Worm (Caenorhabditis elegans) whole organism, young adult: ENCODE measurements around the gene F01F1.2.
A peak's percentile ranks its signal among the peaks of the same experiment; 100 is the strongest.

ENCODE experiments used
- B0019.2 ChIP-seq: fragments of 200-800 bp; sonication (Bioruptor generic); conservative IDR thresholded peaks from 2 replicates; pipeline ENCODE4 v1.3.6; 2022; ENCODE audit warnings: missing genetic modification reagents, missing genetic modification characterization, missing compliant biosample characterization
- B0336.3 ChIP-seq: fragments of 200-800 bp; sonication (Bioruptor generic); IDR thresholded peaks from 2 replicates; pipeline ENCODE4 v1.3.6; 2022; ENCODE audit warnings: missing genetic modification characterization, missing compliant biosample characterization
- F23B12.7 ChIP-seq: sonication (generic microtip); optimal IDR thresholded peaks from 2 replicates; lab custom pipeline; 2017; ENCODE audit warnings: missing genetic modification characterization, mild to moderate bottlenecking, missing compliant biosample characterization, antibody characterized with exemption, moderate library complexity; ENCODE audit not compliant: insufficient read depth
- F39B2.1 ChIP-seq: fragments of 200-800 bp; sonication (Bioruptor generic); IDR thresholded peaks from 2 replicates; pipeline ENCODE4 v1.3.6; 2022; ENCODE audit warnings: missing genetic modification reagents, missing genetic modification characterization, missing compliant biosample characterization
- F57C9.4 ChIP-seq: sonication (generic microtip); optimal IDR thresholded peaks from 2 replicates; lab custom pipeline; 2017; ENCODE audit warnings: mild to moderate bottlenecking, missing genetic modification characterization, missing compliant biosample characterization
- Y53F4B.3 ChIP-seq: fragments of 200-800 bp; sonication (Bioruptor generic); IDR thresholded peaks from 2 replicates; pipeline ENCODE4 v1.3.6; 2022; ENCODE audit warnings: missing genetic modification reagents, missing genetic modification characterization, missing compliant biosample characterization
- Y53G8AR.9 ChIP-seq: fragments of 200-800 bp; sonication (Bioruptor generic); conservative IDR thresholded peaks from 2 replicates; pipeline ENCODE4 v1.3.6; 2022; ENCODE audit warnings: missing genetic modification reagents, missing genetic modification characterization, missing compliant biosample characterization
- Y56A3A.18 ChIP-seq: fragments of 200-800 bp; sonication (Bioruptor generic); IDR thresholded peaks from 2 replicates; pipeline ENCODE4 v1.3.6; 2022; ENCODE audit warnings: missing genetic modification reagents, missing genetic modification characterization, missing compliant biosample characterization
- Y67H2A.10 ChIP-seq: fragments of 200-800 bp; sonication (Bioruptor generic); conservative IDR thresholded peaks from 2 replicates; pipeline ENCODE4 v1.3.6; 2022; ENCODE audit warnings: missing genetic modification reagents, missing genetic modification characterization, missing compliant biosample characterization
- Y95B8A.8 ChIP-seq: fragments of 200-800 bp; sonication (Bioruptor generic); IDR thresholded peaks from 2 replicates; pipeline ENCODE4 v1.3.6; 2022; ENCODE audit warnings: missing genetic modification reagents, missing genetic modification characterization, missing compliant biosample characterization
- ZK185.1 ChIP-seq: sonication (generic microtip); optimal IDR thresholded peaks from 2 replicates; lab custom pipeline; 2016; ENCODE audit warnings: mild to moderate bottlenecking, missing genetic modification characterization, missing compliant biosample characterization; ENCODE audit not compliant: poor library complexity, severe bottlenecking
- akir-1 ChIP-seq: fragments of 200-800 bp; sonication (Bioruptor generic); optimal IDR thresholded peaks from 2 replicates; lab custom pipeline; 2018; ENCODE audit warnings: mild to moderate bottlenecking, missing genetic modification characterization, moderate library complexity, missing compliant biosample characterization
- atf-7 ChIP-seq: sonication (generic microtip); optimal IDR thresholded peaks from 2 replicates; lab custom pipeline; 2017; ENCODE audit warnings: mild to moderate bottlenecking, missing genetic modification characterization, missing compliant biosample characterization
- attf-6 ChIP-seq: fragments of 200-800 bp; sonication (Bioruptor generic); IDR thresholded peaks from 2 replicates; pipeline ENCODE4 v1.3.6; 2022; ENCODE audit warnings: missing genetic modification reagents, missing genetic modification characterization, missing compliant biosample characterization
- cebp-2 ChIP-seq: fragments of 200-800 bp; sonication (Bioruptor generic); IDR thresholded peaks from 2 replicates; pipeline ENCODE4 v1.3.6; 2022; ENCODE audit warnings: missing genetic modification characterization, missing compliant biosample characterization
- ceh-40 ChIP-seq: fragments of 200-800 bp; sonication (Bioruptor generic); IDR thresholded peaks from 2 replicates; pipeline ENCODE4 v1.3.6; 2022; ENCODE audit warnings: missing genetic modification characterization, missing compliant biosample characterization
- ceh-58 ChIP-seq: fragments of 200-800 bp; sonication (Bioruptor generic); IDR thresholded peaks from 2 replicates; pipeline ENCODE4 v1.3.6; 2022; ENCODE audit warnings: missing genetic modification characterization, missing compliant biosample characterization
- ceh-79 ChIP-seq: sonication (generic microtip); optimal IDR thresholded peaks from 2 replicates; lab custom pipeline; 2017; ENCODE audit warnings: mild to moderate bottlenecking, missing genetic modification characterization, missing compliant biosample characterization
- ceh-91 ChIP-seq: fragments of 200-800 bp; sonication (Bioruptor generic); IDR thresholded peaks from 2 replicates; pipeline ENCODE4 v1.3.6; 2022; ENCODE audit warnings: missing genetic modification reagents, missing genetic modification characterization, missing compliant biosample characterization
- dox-1 ChIP-seq: fragments of 200-800 bp; sonication (Bioruptor generic); IDR thresholded peaks from 2 replicates; pipeline ENCODE4 v1.3.6; 2022; ENCODE audit warnings: missing genetic modification reagents, missing genetic modification characterization, missing compliant biosample characterization
- egrh-3 ChIP-seq: fragments of 200-800 bp; sonication (Bioruptor generic); IDR thresholded peaks from 2 replicates; pipeline ENCODE4 v1.3.6; 2022; ENCODE audit warnings: missing genetic modification reagents, missing genetic modification characterization, missing compliant biosample characterization
- ekl-4 ChIP-seq: fragments of 200-800 bp; sonication (Bioruptor generic); IDR thresholded peaks from 2 replicates; pipeline ENCODE4 v1.3.6; 2022; ENCODE audit warnings: missing genetic modification reagents, missing genetic modification characterization, missing compliant biosample characterization
- fkh-3 ChIP-seq: sonication (generic microtip); optimal IDR thresholded peaks from 2 replicates; lab custom pipeline; 2016; ENCODE audit warnings: mild to moderate bottlenecking, missing genetic modification characterization, missing compliant biosample characterization
- him-1 ChIP-seq: sonication (generic microtip); optimal IDR thresholded peaks from 2 replicates; lab custom pipeline; 2016; ENCODE audit warnings: missing genotype, missing genetic modification reagents, missing genetic modification characterization, missing compliant biosample characterization
- hrde-1 ChIP-seq: sonication (generic microtip); optimal IDR thresholded peaks from 2 replicates; lab custom pipeline; 2016; ENCODE audit warnings: missing genetic modification characterization, mild to moderate bottlenecking, missing compliant biosample characterization, moderate library complexity, missing genotype, missing genetic modification reagents, borderline replicate concordance
- lag-1 ChIP-seq: fragments of 200-800 bp; sonication (Bioruptor generic); IDR thresholded peaks from 2 replicates; pipeline ENCODE4 v1.3.6; 2022; ENCODE audit warnings: missing genetic modification reagents, missing genetic modification characterization, missing compliant biosample characterization
- lin-26 ChIP-seq: fragments of 200-800 bp; sonication (Bioruptor generic); IDR thresholded peaks from 2 replicates; pipeline ENCODE4 v1.3.6; 2022; ENCODE audit warnings: missing genetic modification reagents, missing genetic modification characterization, missing compliant biosample characterization
- lin-54 ChIP-seq: fragments of 200-800 bp; sonication (Bioruptor generic); optimal IDR thresholded peaks from 2 replicates; lab custom pipeline; 2018; ENCODE audit warnings: mild to moderate bottlenecking, missing genetic modification characterization, missing compliant biosample characterization
- lsl-1 ChIP-seq: fragments of 200-800 bp; sonication (Bioruptor generic); optimal IDR thresholded peaks from 2 replicates; lab custom pipeline; 2018; ENCODE audit warnings: mild to moderate bottlenecking, missing genetic modification characterization, moderate library complexity, missing compliant biosample characterization
- lsy-27 ChIP-seq: sonication (generic microtip); optimal IDR thresholded peaks from 2 replicates; lab custom pipeline; 2017; ENCODE audit warnings: missing genetic modification characterization, mild to moderate bottlenecking, missing compliant biosample characterization, antibody characterized with exemption, missing genotype, borderline replicate concordance; ENCODE audit not compliant: insufficient read depth
- madf-10 ChIP-seq: sonication (generic microtip); optimal IDR thresholded peaks from 2 replicates; lab custom pipeline; 2016; ENCODE audit warnings: mild to moderate bottlenecking, missing genetic modification characterization, missing compliant biosample characterization
- madf-3 ChIP-seq: fragments of 200-800 bp; sonication (Bioruptor generic); IDR thresholded peaks from 2 replicates; pipeline ENCODE4 v1.3.6; 2022; ENCODE audit warnings: missing genetic modification reagents, missing genetic modification characterization, missing compliant biosample characterization
- madf-8 ChIP-seq: fragments of 200-800 bp; sonication (Bioruptor generic); conservative IDR thresholded peaks from 2 replicates; pipeline ENCODE4 v1.3.6; 2022; ENCODE audit warnings: missing genetic modification reagents, missing genetic modification characterization, missing compliant biosample characterization
- mxl-1 ChIP-seq: sonication (generic microtip); optimal IDR thresholded peaks from 2 replicates; lab custom pipeline; 2016; ENCODE audit warnings: missing genetic modification characterization, missing compliant biosample characterization
- nfya-2 ChIP-seq: fragments of 200-800 bp; sonication (Bioruptor generic); IDR thresholded peaks from 2 replicates; pipeline ENCODE4 v1.3.6; 2022; ENCODE audit warnings: missing genetic modification reagents, missing genetic modification characterization, missing compliant biosample characterization
- nhr-179 ChIP-seq: sonication (generic microtip); optimal IDR thresholded peaks from 2 replicates; lab custom pipeline; 2016; ENCODE audit warnings: mild to moderate bottlenecking, missing genetic modification characterization, missing compliant biosample characterization
- nhr-80 ChIP-seq: sonication (generic microtip); optimal IDR thresholded peaks from 2 replicates; lab custom pipeline; 2016; ENCODE audit warnings: missing genetic modification characterization, missing compliant biosample characterization
- pbrm-1 ChIP-seq: fragments of 200-800 bp; sonication (Bioruptor generic); IDR thresholded peaks from 2 replicates; pipeline ENCODE4 v1.3.6; 2022; ENCODE audit warnings: missing genetic modification reagents, missing genetic modification characterization, missing compliant biosample characterization
- pha-4 ChIP-seq: fragments of 150-350 bp; sonication (generic microtip); optimal IDR thresholded peaks from 2 replicates; lab custom pipeline; 2014; ENCODE audit warnings: missing biosample characterization, missing genetic modification reagents, missing genetic modification characterization
- rpc-1 ChIP-seq, 2 experiments: fragments of 150-350 bp in 1 of 2; sonication (generic microtip) in 1 of 2; optimal IDR thresholded peaks; 2 replicates each; lab custom pipeline; 2014 to 2018; ENCODE audit warnings: missing biosample characterization in 1 of 2, missing genetic modification characterization in 1 of 2, missing genetic modification reagents in 1 of 2, missing genotype in 1 of 2
- sdz-38 ChIP-seq: sonication (generic microtip); optimal IDR thresholded peaks from 2 replicates; lab custom pipeline; 2016; ENCODE audit warnings: missing genotype, missing genetic modification characterization, missing compliant biosample characterization
- sea-2 ChIP-seq: fragments of 200-800 bp; sonication (Bioruptor generic); IDR thresholded peaks from 2 replicates; pipeline ENCODE4 v1.3.6; 2022; ENCODE audit warnings: missing genetic modification characterization, missing compliant biosample characterization
- snpc-3.4 ChIP-seq: sonication (generic microtip); optimal IDR thresholded peaks from 2 replicates; lab custom pipeline; 2017; ENCODE audit warnings: missing genetic modification characterization, mild to moderate bottlenecking, missing compliant biosample characterization, antibody characterized with exemption, moderate library complexity, missing genotype, missing genetic modification reagents
- snpc-4 ChIP-seq, 5 experiments: fragments of 150-350 bp in 1 of 5; sonication (generic microtip) in 4 of 5; optimal IDR thresholded peaks; 2 replicates each; lab custom pipeline; 2014 to 2018; ENCODE audit warnings: missing genetic modification characterization in 5 of 5, missing biosample characterization in 3 of 5, antibody characterized with exemption in 2 of 5, mild to moderate bottlenecking in 2 of 5, missing compliant biosample characterization in 2 of 5, missing genotype in 2 of 5, moderate library complexity in 2 of 5, missing genetic modification reagents in 1 of 5
- somi-1 ChIP-seq: fragments of 200-800 bp; sonication (Bioruptor generic); optimal IDR thresholded peaks from 2 replicates; lab custom pipeline; 2018; ENCODE audit warnings: mild to moderate bottlenecking, missing genetic modification characterization, missing compliant biosample characterization
- zim-3 ChIP-seq: sonication (generic microtip); optimal IDR thresholded peaks from 2 replicates; lab custom pipeline; 2017; ENCODE audit warnings: mild to moderate bottlenecking, missing genetic modification characterization, moderate library complexity, missing compliant biosample characterization
- ztf-22 ChIP-seq: fragments of 200-800 bp; sonication (Bioruptor generic); optimal IDR thresholded peaks from 2 replicates; lab custom pipeline; 2018; ENCODE audit warnings: mild to moderate bottlenecking, missing genetic modification characterization, moderate library complexity, missing compliant biosample characterization

Gene F01F1.2

DNA sequence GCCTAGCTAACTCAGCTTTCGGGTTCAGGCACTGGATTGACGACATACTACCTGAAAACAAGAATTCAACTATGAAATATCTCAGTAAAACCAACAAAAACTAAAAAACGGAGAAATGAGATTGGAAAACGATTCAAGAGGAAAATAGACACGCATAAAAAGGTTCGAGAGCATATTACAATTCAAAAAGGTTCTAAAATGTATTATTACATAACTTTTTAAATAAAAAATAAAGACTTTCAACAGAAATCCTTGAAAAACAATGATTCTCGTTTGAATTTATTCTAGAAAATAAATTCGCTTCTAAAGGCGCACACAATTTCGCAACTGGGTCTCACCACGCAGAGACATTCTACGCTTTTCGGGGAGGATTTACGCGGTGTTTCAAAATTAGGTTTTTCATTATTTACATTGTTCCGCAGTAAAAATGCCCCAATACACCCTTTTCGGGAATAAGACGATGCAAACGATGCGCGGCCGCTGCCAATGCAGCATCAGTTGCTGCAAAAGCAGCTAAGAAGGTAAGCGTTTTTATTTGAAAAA is 22.6 kb upstream of the F01F1.2 start, which contains the start of the genes cct-6 and alh-9 (continued):
- TF ChIP-seq sea-2 (GFP tag; lab: Robert Waterston, UW): no peak
- no peak for TF ChIP-seq F57C9.4
- TF ChIP-seq egrh-3 (GFP tag; lab: Robert Waterston, UW): no peak
- TF ChIP-seq Y53G8AR.9 (GFP tag; lab: Robert Waterston, UW): no peak
- TF ChIP-seq Y53F4B.3: no peak
- TF ChIP-seq somi-1 (GFP tag; lab: Kevin White, UChicago): no peak
- TF ChIP-seq zim-3 (tag; lab: Kevin White, UChicago): no peak
- no peak for TF ChIP-seq him-1
- no peak for TF ChIP-seq madf-3 (GFP tag; lab: Robert Waterston, UW)
- TF ChIP-seq rpc-1 (optimal IDR thresholded peaks at IDR 0.05; lab: Kevin White, UChicago): no peak
- TF ChIP-seq rpc-1 (tag; optimal IDR thresholded peaks at IDR 0.05; lab: Kevin White, UChicago): no peak
- TF ChIP-seq nfya-2 (GFP tag; lab: Robert Waterston, UW): no peak
- TF ChIP-seq B0336.3 (GFP tag; lab: Robert Waterston, UW): no peak
- no peak for TF ChIP-seq mxl-1 (tag; lab: Kevin White, UChicago)
- TF ChIP-seq dox-1 (GFP tag; lab: Robert Waterston, UW): no peak
- TF ChIP-seq lsl-1 (GFP tag; lab: Kevin White, UChicago): peak; percentile 55
- TF ChIP-seq snpc-4 (GFP tag; optimal IDR thresholded peaks at IDR 0.05; lab: Kevin White, UChicago): no peak
- peak in 3 of 4 experiments; percentile 19 to 30 (median 22) for TF ChIP-seq snpc-4 (tag; optimal IDR thresholded peaks at IDR 0.05; lab: Kevin White, UChicago)
- TF ChIP-seq ceh-58: no peak
- TF ChIP-seq atf-7 (tag; lab: Kevin White, UChicago): no peak
- no peak for TF ChIP-seq lag-1
- TF ChIP-seq cebp-2 (GFP tag; lab: Robert Waterston, UW): no peak
- no peak for TF ChIP-seq nhr-179 (tag; lab: Kevin White, UChicago)
- TF ChIP-seq F39B2.1 (GFP tag; lab: Robert Waterston, UW): no peak
- TF ChIP-seq akir-1 (GFP tag; lab: Kevin White, UChicago): no peak
- TF ChIP-seq pbrm-1 (GFP tag; lab: Robert Waterston, UW): peak; percentile 64; the same call in 1 of the 2 replicates
- TF ChIP-seq B0019.2 (GFP tag; lab: Robert Waterston, UW): no peak
- TF ChIP-seq hrde-1 (tag; lab: Kevin White, UChicago): no peak
- TF ChIP-seq Y95B8A.8 (GFP tag; lab: Robert Waterston, UW): no peak
- no peak for TF ChIP-seq ztf-22 (GFP tag; lab: Kevin White, UChicago)
- TF ChIP-seq fkh-3 (tag; lab: Kevin White, UChicago): no peak
- peak; percentile 2 for TF ChIP-seq madf-10
- no peak for TF ChIP-seq sdz-38 (tag; lab: Kevin White, UChicago)
- TF ChIP-seq ZK185.1 (tag; lab: Kevin White, UChicago): no peak
- TF ChIP-seq ekl-4 (GFP tag; lab: Robert Waterston, UW): peak; percentile 23; the same call in 1 of the 2 replicates
- no peak for TF ChIP-seq Y56A3A.18 (GFP tag; lab: Robert Waterston, UW)
- TF ChIP-seq nhr-80 (tag; lab: Kevin White, UChicago): peak; percentile 11
- peak; percentile 94 for TF ChIP-seq pha-4
- no peak for TF ChIP-seq Y67H2A.10 (GFP tag; lab: Robert Waterston, UW)
- peak; percentile 91 for TF ChIP-seq lin-54 (GFP tag; lab: Kevin White, UChicago)
- no peak for TF ChIP-seq lin-26 (GFP tag; lab: Robert Waterston, UW)
- no peak for TF ChIP-seq lsy-27 (tag; lab: Kevin White, UChicago)
- TF ChIP-seq snpc-3.4 (tag; lab: Kevin White, UChicago): peak; percentile 62
- TF ChIP-seq madf-8 (GFP tag; lab: Robert Waterston, UW): no peak
- no peak for TF ChIP-seq ceh-40 (GFP tag; lab: Robert Waterston, UW)
- TF ChIP-seq ceh-91 (GFP tag; lab: Robert Waterston, UW): peak; percentile 44; the same call in 1 of the 2 replicates
- TF ChIP-seq F23B12.7 (tag; lab: Kevin White, UChicago): peak; percentile 61
- TF ChIP-seq ceh-79 (tag; lab: Kevin White, UChicago): no peak
- no peak for TF ChIP-seq attf-6 (GFP tag; lab: Robert Waterston, UW)
